Worm (Caenorhabditis elegans): ENCODE measurements around the gene sre-4.

DNA sequence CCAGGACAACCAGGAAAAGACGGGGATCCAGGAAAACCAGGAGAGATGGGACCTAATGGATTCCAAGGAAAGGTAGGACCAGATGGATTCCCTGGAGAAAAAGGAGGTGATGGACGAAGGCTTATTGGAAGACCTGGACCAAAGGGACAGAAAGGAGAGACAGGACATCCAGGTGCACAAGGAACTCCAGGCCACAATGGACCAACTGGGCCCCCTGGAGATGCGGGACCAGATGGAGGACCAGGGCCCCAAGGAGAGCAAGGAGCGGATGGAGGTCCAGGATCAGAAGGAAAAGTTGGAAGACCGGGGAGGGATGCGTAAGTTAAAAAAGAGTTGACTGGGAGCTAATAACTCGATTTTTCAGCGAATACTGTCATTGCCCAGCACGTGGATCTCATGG lies 38.0 kb upstream of the sre-4 start:
- TF ChIP-seq aptf-2 (GFP tag; conservative IDR thresholded peaks at IDR 0.05): no peak
- no peak for TF ChIP-seq egl-18 (GFP tag; IDR thresholded peaks at IDR 0.05)
- TF ChIP-seq tbp1 (GFP tag; optimal IDR thresholded peaks at IDR 0.05): no peak

All from whole organism, young adult.